Fruit fly (Drosophila melanogaster) whole organism, embryonic: ENCODE data around the gene sbr.
A peak's percentile ranks its signal among the peaks of the same experiment; 100 is the strongest.

Experiments
- Antp ChIP-seq: fragments of 200-800 bp; sonication (Bioruptor generic); optimal IDR thresholded peaks from 3 replicates; lab custom pipeline; 2016; ENCODE audit warnings: missing biosample characterization, missing genetic modification characterization
- Atf3 ChIP-seq: fragments of 200-800 bp; sonication (Bioruptor generic); optimal IDR thresholded peaks from 3 replicates; lab custom pipeline; 2016; ENCODE audit warnings: missing biosample characterization, missing genetic modification characterization
- BtbVII ChIP-seq: fragments of 200-800 bp; sonication (Bioruptor generic); optimal IDR thresholded peaks from 3 replicates; lab custom pipeline; 2017; ENCODE audit warnings: missing biosample characterization, mild to moderate bottlenecking, missing genetic modification characterization
- CG10366 ChIP-seq: fragments of 200-800 bp; sonication (Bioruptor generic); IDR thresholded peaks from 2 replicates; pipeline ENCODE4 v1.3.6; 2022; ENCODE audit warnings: missing biosample characterization, missing genetic modification characterization
- CG11695 ChIP-seq: fragments of 200-800 bp; sonication (Bioruptor generic); IDR thresholded peaks from 3 replicates; pipeline ENCODE4 v1.3.6; 2022; ENCODE audit warnings: missing biosample characterization, missing genetic modification characterization
- CG12391 ChIP-seq: fragments of 200-800 bp; sonication (Bioruptor generic); optimal IDR thresholded peaks from 3 replicates; lab custom pipeline; 2018; ENCODE audit warnings: missing biosample characterization, mild to moderate bottlenecking, missing genetic modification characterization, moderate library complexity
- CG12744 ChIP-seq: fragments of 200-800 bp; sonication (Bioruptor generic); optimal IDR thresholded peaks from 2 replicates; lab custom pipeline; 2016; ENCODE audit warnings: missing biosample characterization, missing genetic modification characterization
- CG13894 ChIP-seq: fragments of 200-800 bp; sonication (Bioruptor generic); optimal IDR thresholded peaks from 3 replicates; lab custom pipeline; 2018; ENCODE audit warnings: missing biosample characterization, mild to moderate bottlenecking, missing genetic modification characterization, moderate library complexity
- CG15514 ChIP-seq: fragments of 200-800 bp; sonication (Bioruptor generic); optimal IDR thresholded peaks from 3 replicates; lab custom pipeline; 2017; ENCODE audit warnings: missing biosample characterization, missing genetic modification characterization, mild to moderate bottlenecking, moderate library complexity, missing genetic modification reagents
- CG16863 ChIP-seq: fragments of 200-800 bp; sonication (Bioruptor generic); optimal IDR thresholded peaks from 3 replicates; lab custom pipeline; 2016; ENCODE audit warnings: missing biosample characterization, missing genetic modification characterization
- CG17385 ChIP-seq: fragments of 200-800 bp; sonication (Bioruptor generic); optimal IDR thresholded peaks from 3 replicates; lab custom pipeline; 2018; ENCODE audit warnings: missing biosample characterization, mild to moderate bottlenecking, missing genetic modification characterization
- CG1792 ChIP-seq: fragments of 200-800 bp; sonication (Bioruptor generic); optimal IDR thresholded peaks from 2 replicates; lab custom pipeline; 2016; ENCODE audit warnings: missing biosample characterization, missing genetic modification characterization
- CG18476 ChIP-seq: fragments of 200-800 bp; sonication (Bioruptor generic); optimal IDR thresholded peaks from 2 replicates; lab custom pipeline; 2016; ENCODE audit warnings: missing biosample characterization, mild to moderate bottlenecking, missing genetic modification characterization
- CG2199 ChIP-seq: fragments of 200-800 bp; sonication (Bioruptor generic); IDR thresholded peaks from 3 replicates; pipeline ENCODE4 v1.3.6; 2022; ENCODE audit warnings: missing biosample characterization, missing genetic modification characterization
- CG30020 ChIP-seq: fragments of 200-800 bp; optimal IDR thresholded peaks from 2 replicates; lab custom pipeline; 2019; ENCODE audit warnings: missing biosample characterization, mild to moderate bottlenecking, missing genetic modification characterization, moderate library complexity
- CG30403 ChIP-seq: fragments of 200-800 bp; sonication (Bioruptor generic); optimal IDR thresholded peaks from 3 replicates; lab custom pipeline; 2016; ENCODE audit warnings: missing biosample characterization, missing genetic modification characterization
- CG3163 ChIP-seq: fragments of 200-800 bp; sonication (Bioruptor generic); optimal IDR thresholded peaks from 3 replicates; lab custom pipeline; 2016; ENCODE audit warnings: missing biosample characterization, missing genetic modification characterization
- CG4404 ChIP-seq: fragments of 200-800 bp; sonication (Bioruptor generic); IDR thresholded peaks from 2 replicates; pipeline ENCODE4 v1.3.6; 2022; ENCODE audit warnings: missing biosample characterization, missing genetic modification characterization
- CG6791 ChIP-seq: fragments of 200-800 bp; sonication (Bioruptor generic); IDR thresholded peaks from 3 replicates; pipeline ENCODE4 v1.3.6; 2022; ENCODE audit warnings: missing biosample characterization, missing genetic modification characterization; ENCODE audit not compliant: partially characterized antibody
- CG8944 ChIP-seq: fragments of 200-800 bp; sonication (Bioruptor generic); optimal IDR thresholded peaks from 3 replicates; lab custom pipeline; 2016; ENCODE audit warnings: missing biosample characterization, missing genetic modification characterization
- D19A ChIP-seq: fragments of 200-800 bp; optimal IDR thresholded peaks from 3 replicates; lab custom pipeline; 2019; ENCODE audit warnings: missing biosample characterization, mild to moderate bottlenecking, missing genetic modification characterization, moderate library complexity
- Drgx ChIP-seq: fragments of 200-800 bp; sonication (Bioruptor generic); IDR thresholded peaks from 2 replicates; pipeline ENCODE4 v1.3.6; 2022; ENCODE audit warnings: missing biosample characterization, missing genetic modification characterization
- ERR ChIP-seq: fragments of 200-800 bp; sonication (Bioruptor generic); optimal IDR thresholded peaks from 2 replicates; lab custom pipeline; 2016; ENCODE audit warnings: missing biosample characterization, missing genetic modification characterization
- Max ChIP-seq: fragments of 200-800 bp; sonication (Bioruptor generic); optimal IDR thresholded peaks from 2 replicates; lab custom pipeline; 2016; ENCODE audit warnings: missing biosample characterization, mild to moderate bottlenecking, missing genetic modification characterization
- Pdp1 ChIP-seq, 2 experiments: fragments of 200-800 bp; sonication (Bioruptor generic); optimal IDR thresholded peaks; 3 replicates each; lab custom pipeline; 2016; ENCODE audit warnings: missing biosample characterization in 2 of 2, missing genetic modification characterization in 2 of 2, mild to moderate bottlenecking in 1 of 2, moderate library complexity in 1 of 2
- Scr ChIP-seq: fragments of 200-800 bp; sonication (Bioruptor generic); IDR thresholded peaks from 2 replicates; pipeline ENCODE4 v1.3.6; 2022; ENCODE audit warnings: missing biosample characterization, missing genetic modification characterization; ENCODE audit not compliant: partially characterized antibody
- Six4 ChIP-seq: fragments of 200-800 bp; sonication (Bioruptor generic); optimal IDR thresholded peaks from 2 replicates; lab custom pipeline; 2016; ENCODE audit warnings: missing biosample characterization, missing genetic modification characterization
- Sry-β ChIP-seq: fragments of 200-800 bp; sonication (Bioruptor generic); optimal IDR thresholded peaks from 2 replicates; lab custom pipeline; 2018; ENCODE audit warnings: missing biosample characterization, mild to moderate bottlenecking, missing genetic modification characterization, moderate library complexity
- Sry-δ ChIP-seq: fragments of 200-800 bp; sonication (Bioruptor generic); optimal IDR thresholded peaks from 2 replicates; lab custom pipeline; 2016; ENCODE audit warnings: missing biosample characterization, missing genetic modification characterization
- aop ChIP-seq: fragments of 200-800 bp; sonication (Bioruptor generic); IDR thresholded peaks from 2 replicates; pipeline ENCODE4 v1.3.6; 2022; ENCODE audit warnings: missing biosample characterization, missing genetic modification characterization
- bcd ChIP-seq: fragments of 200-800 bp; sonication (Bioruptor generic); optimal IDR thresholded peaks from 2 replicates; lab custom pipeline; 2017; ENCODE audit warnings: missing biosample characterization, mild to moderate bottlenecking, missing genetic modification characterization
- cg ChIP-seq: fragments of 200-800 bp; sonication (Bioruptor generic); optimal IDR thresholded peaks from 3 replicates; lab custom pipeline; 2019; ENCODE audit warnings: missing biosample characterization, mild to moderate bottlenecking, missing genetic modification characterization, moderate library complexity
- chif ChIP-seq, 2 experiments: fragments of 200-800 bp; sonication (Bioruptor generic); optimal IDR thresholded peaks; 3 replicates each; lab custom pipeline; 2016; ENCODE audit warnings: missing biosample characterization in 2 of 2, missing genetic modification characterization in 2 of 2
- ci ChIP-seq: fragments of 200-800 bp; sonication (Bioruptor generic); IDR thresholded peaks from 3 replicates; pipeline ENCODE4 v1.3.6; 2022; ENCODE audit warnings: missing biosample characterization, missing genetic modification characterization
- danr ChIP-seq: fragments of 200-800 bp; sonication (Bioruptor generic); IDR thresholded peaks from 2 replicates; pipeline ENCODE4 v1.3.6; 2022; ENCODE audit warnings: missing biosample characterization, missing genetic modification characterization
- en ChIP-seq: fragments of 200-800 bp; sonication (Bioruptor generic); optimal IDR thresholded peaks from 2 replicates; lab custom pipeline; 2016; ENCODE audit warnings: missing biosample characterization, missing genetic modification characterization
- ewg ChIP-seq: fragments of 200-800 bp; sonication (Bioruptor generic); optimal IDR thresholded peaks from 3 replicates; lab custom pipeline; 2017; ENCODE audit warnings: mild to moderate bottlenecking, missing biosample characterization, missing genetic modification reagents, missing genetic modification characterization
- fd3F ChIP-seq: fragments of 200-800 bp; sonication (Bioruptor generic); optimal IDR thresholded peaks from 2 replicates; lab custom pipeline; 2018; ENCODE audit warnings: missing biosample characterization, mild to moderate bottlenecking, missing genetic modification characterization, moderate library complexity
- gce ChIP-seq: fragments of 200-800 bp; sonication (Bioruptor generic); IDR thresholded peaks from 3 replicates; pipeline ENCODE4 v1.3.6; 2022; ENCODE audit warnings: missing biosample characterization, missing genetic modification characterization
- gcm ChIP-seq: fragments of 200-800 bp; sonication (Bioruptor generic); optimal IDR thresholded peaks from 2 replicates; lab custom pipeline; 2019; ENCODE audit warnings: missing biosample characterization, mild to moderate bottlenecking, missing genetic modification characterization, moderate library complexity
- hth ChIP-seq: fragments of >200 bp; optimal IDR thresholded peaks from 2 replicates; lab custom pipeline; 2017; ENCODE audit warnings: inconsistent platforms
- jing ChIP-seq: fragments of 200-800 bp; sonication (Bioruptor generic); optimal IDR thresholded peaks from 2 replicates; lab custom pipeline; 2018; ENCODE audit warnings: missing biosample characterization, mild to moderate bottlenecking, missing genetic modification characterization
- maf-S ChIP-seq: fragments of 200-800 bp; sonication (Bioruptor generic); optimal IDR thresholded peaks from 2 replicates; lab custom pipeline; 2016; ENCODE audit warnings: missing biosample characterization, missing genetic modification characterization
- p53 ChIP-seq: fragments of 200-800 bp; sonication (Bioruptor generic); optimal IDR thresholded peaks from 2 replicates; lab custom pipeline; 2016; ENCODE audit warnings: missing biosample characterization, missing genetic modification characterization
- pan ChIP-seq, 4 experiments: fragments of >200 bp in 3 of 4; fragments of 200-800 bp in 1 of 4; sonication (Bioruptor generic) in 1 of 4; optimal IDR thresholded peaks in 3 of 4; IDR thresholded peaks in 1 of 4; 2 replicates each; pipeline versions ENCODE4 v1.3.6 to Lab custom; 2017 to 2022; ENCODE audit warnings: missing biosample characterization in 2 of 4, missing genetic modification characterization in 2 of 4, mixed read lengths in 1 of 4
- pb ChIP-seq: fragments of 200-800 bp; sonication (Bioruptor generic); optimal IDR thresholded peaks from 3 replicates; lab custom pipeline; 2016; ENCODE audit warnings: missing biosample characterization, missing genetic modification characterization
- scrt ChIP-seq: fragments of 200-800 bp; sonication (Bioruptor generic); optimal IDR thresholded peaks from 2 replicates; lab custom pipeline; 2018; ENCODE audit warnings: missing biosample characterization, mild to moderate bottlenecking, missing genetic modification characterization, moderate library complexity
- seq ChIP-seq: fragments of 200-800 bp; sonication (Bioruptor generic); IDR thresholded peaks from 2 replicates; pipeline ENCODE4 v1.3.6; 2022; ENCODE audit warnings: missing biosample characterization, missing genetic modification characterization
- sisA ChIP-seq: fragments of 200-800 bp; sonication (Bioruptor generic); IDR thresholded peaks from 2 replicates; pipeline ENCODE4 v1.3.6; 2022; ENCODE audit warnings: missing biosample characterization, missing genetic modification characterization
- toy ChIP-seq: fragments of 200-800 bp; sonication (Bioruptor generic); IDR thresholded peaks from 2 replicates; pipeline ENCODE4 v1.3.6; 2022; ENCODE audit warnings: missing biosample characterization, missing genetic modification characterization
- unc-4 ChIP-seq: fragments of 200-800 bp; sonication (Bioruptor generic); IDR thresholded peaks from 2 replicates; pipeline ENCODE4 v1.3.6; 2022; ENCODE audit warnings: missing biosample characterization, missing genetic modification characterization; ENCODE audit not compliant: partially characterized antibody

The sbr gene

dm6 chrX:10814832-10815372 is 32.0 kb downstream of the sbr start (continued):
- TF ChIP-seq Scr, result no peak
- TF ChIP-seq unc-4, result no peak
- TF ChIP-seq pb, result no peak
- TF ChIP-seq CG1792 (GFP tag; lab: Kevin White, UChicago), result no peak
- no peak for TF ChIP-seq jing (GFP tag; lab: Kevin White, UChicago)
- TF ChIP-seq bcd, result peak; percentile 6
- TF ChIP-seq CG2199 (GFP tag; lab: Robert Waterston, UW), result peak; percentile 65
- TF ChIP-seq toy (GFP tag; lab: Robert Waterston, UW), result no peak
- TF ChIP-seq en (GFP tag; lab: Kevin White, UChicago), result no peak
- TF ChIP-seq p53 (GFP tag; lab: Kevin White, UChicago), result peak; percentile 1
- no peak for TF ChIP-seq chif (GFP tag; optimal IDR thresholded peaks at IDR 0.05; lab: Kevin White, UChicago)
- no peak for TF ChIP-seq danr (GFP tag; lab: Robert Waterston, UW)
- no peak for TF ChIP-seq pan (optimal IDR thresholded peaks at IDR 0.05; lab: Kevin White, UChicago)
- TF ChIP-seq pan (GFP tag; optimal IDR thresholded peaks at IDR 0.05 in 1 of 2, IDR thresholded peaks at IDR 0.05 in 1 of 2), result no peak
- no peak for TF ChIP-seq maf-S (GFP tag; lab: Kevin White, UChicago)
- TF ChIP-seq gcm (GFP tag; lab: Kevin White, UChicago), result no peak
- no peak for TF ChIP-seq hth (lab: Kevin White, UChicago)
- TF ChIP-seq Sry-β (GFP tag; lab: Kevin White, UChicago), result no peak
- no peak for TF ChIP-seq CG15514 (GFP tag; lab: Kevin White, UChicago)
- no peak for TF ChIP-seq aop (GFP tag; lab: Robert Waterston, UW)
- TF ChIP-seq CG18476 (GFP tag; lab: Kevin White, UChicago), result no peak
- no peak for TF ChIP-seq fd3F (GFP tag; lab: Kevin White, UChicago)
- TF ChIP-seq CG8944 (GFP tag; lab: Kevin White, UChicago), result no peak
- 0 out of 3 replicates have a peak, but pooled peaks have one; percentile 36 for TF ChIP-seq CG6791 (GFP tag; lab: Robert Waterston, UW)
- TF ChIP-seq ci (GFP tag; lab: Robert Waterston, UW), result peak; percentile 47; the same call in 2 of the 3 replicates
- TF ChIP-seq CG12391 (tag; lab: Kevin White, UChicago), result no peak
- 0 out of 2 replicates have a peak, but pooled peaks have one; percentile 10 for TF ChIP-seq sisA (GFP tag; lab: Robert Waterston, UW)
- TF ChIP-seq D19A (tag; lab: Kevin White, UChicago), result no peak
- peak; percentile 23 for TF ChIP-seq Atf3 (GFP tag; lab: Kevin White, UChicago)
- no peak for TF ChIP-seq Six4 (GFP tag; lab: Kevin White, UChicago)
- no peak for TF ChIP-seq ewg (GFP tag; lab: Kevin White, UChicago)

- TF ChIP-seq seq (no peak; the same call in 1 of the 2 replicates), CG3163 (peak; percentile 87), BtbVII (GFP tag; lab: Kevin White, UChicago) (peak; percentile 11), CG11695 (GFP tag; lab: Robert Waterston, UW) (0 out of 3 replicates have a peak, but pooled peaks have one; percentile 7), CG16863 (GFP tag; lab: Kevin White, UChicago) (no peak), bcd (no peak), Sry-δ (GFP tag; lab: Kevin White, UChicago) (no peak), Max (GFP tag; lab: Kevin White, UChicago) (no peak), Antp (GFP tag; lab: Kevin White, UChicago) (no peak), Pdp1 (GFP tag; optimal IDR thresholded peaks at IDR 0.05; lab: Kevin White, UChicago) (peak in 1 of 2 experiments; percentile 57), CG13894 (tag; lab: Kevin White, UChicago) (no peak), CG30403 (GFP tag; lab: Kevin White, UChicago) (no peak), ERR (GFP tag; lab: Kevin White, UChicago) (no peak), cg (GFP tag; lab: Kevin White, UChicago) (peak; percentile 23), CG10366 (no peak), CG12744 (GFP tag; lab: Kevin White, UChicago) (no peak), scrt (GFP tag; lab: Kevin White, UChicago) (peak; percentile 15), gce (GFP tag; lab: Robert Waterston, UW) (no peak), CG17385 (GFP tag; lab: Kevin White, UChicago) (no peak), CG30020 (tag; lab: Kevin White, UChicago) (no peak), Drgx (peak; percentile 49), CG4404 (no peak)
These were observed 32.8 kb downstream of the sbr start for dm6 chrX:10814113-10814512.
